Fruit fly (Drosophila melanogaster) whole organism, embryonic: ENCODE results near the gene usp.

Experiments used
- Blimp-1 ChIP-seq: fragments of 200-800 bp; sonication (Bioruptor generic); optimal IDR thresholded peaks from 3 replicates; lab custom pipeline; 2018; ENCODE audit warnings: missing biosample characterization, missing genetic modification characterization, mild to moderate bottlenecking, moderate library complexity, missing genetic modification reagents
- CG10543 ChIP-seq: fragments of 200-800 bp; sonication (Bioruptor generic); optimal IDR thresholded peaks from 3 replicates; lab custom pipeline; 2017; ENCODE audit warnings: missing biosample characterization, mild to moderate bottlenecking, missing genetic modification characterization, moderate library complexity
- CG12104 ChIP-seq: fragments of 200-800 bp; sonication (Bioruptor generic); optimal IDR thresholded peaks from 3 replicates; lab custom pipeline; 2016; ENCODE audit warnings: missing biosample characterization, missing genetic modification characterization
- CG13624 ChIP-seq: fragments of 200-800 bp; sonication (Bioruptor generic); optimal IDR thresholded peaks from 2 replicates; lab custom pipeline; 2016; ENCODE audit warnings: missing biosample characterization, missing genetic modification characterization
- CG14965 ChIP-seq: fragments of 200-800 bp; sonication (Bioruptor generic); optimal IDR thresholded peaks from 2 replicates; lab custom pipeline; 2016; ENCODE audit warnings: missing biosample characterization, missing genetic modification characterization, borderline replicate concordance
- CG16863 ChIP-seq: fragments of 200-800 bp; sonication (Bioruptor generic); optimal IDR thresholded peaks from 3 replicates; lab custom pipeline; 2016; ENCODE audit warnings: missing biosample characterization, missing genetic modification characterization
- CG17612 ChIP-seq: fragments of 200-800 bp; sonication (Bioruptor generic); IDR thresholded peaks from 2 replicates; pipeline ENCODE4 v1.3.6; 2022; ENCODE audit warnings: missing biosample characterization, missing genetic modification characterization
- CG2202 ChIP-seq: fragments of 200-800 bp; sonication (Bioruptor generic); optimal IDR thresholded peaks from 2 replicates; lab custom pipeline; 2018; ENCODE audit warnings: missing biosample characterization, mild to moderate bottlenecking, missing genetic modification characterization
- CG31224 ChIP-seq: fragments of 200-800 bp; sonication (Bioruptor generic); IDR thresholded peaks from 2 replicates; pipeline ENCODE4 v1.3.6; 2022; ENCODE audit warnings: missing biosample characterization, missing genetic modification characterization
- CG31441 ChIP-seq: fragments of 200-800 bp; sonication (Bioruptor generic); IDR thresholded peaks from 2 replicates; pipeline ENCODE4 v1.3.6; 2022; ENCODE audit warnings: missing biosample characterization, missing genetic modification characterization
- CG32772 ChIP-seq: fragments of 200-800 bp; sonication (Bioruptor generic); IDR thresholded peaks from 2 replicates; pipeline ENCODE4 v1.3.6; 2022; ENCODE audit warnings: missing biosample characterization, missing genetic modification characterization
- CG34376 ChIP-seq: fragments of 200-800 bp; sonication (Bioruptor generic); optimal IDR thresholded peaks from 2 replicates; lab custom pipeline; 2018; ENCODE audit warnings: missing biosample characterization, mild to moderate bottlenecking, missing genetic modification characterization
- CG4730 ChIP-seq: fragments of 200-800 bp; sonication (Bioruptor generic); IDR thresholded peaks from 2 replicates; pipeline ENCODE4 v1.3.6; 2022; ENCODE audit warnings: missing biosample characterization, missing genetic modification characterization
- CG6272 ChIP-seq: fragments of 200-800 bp; sonication (Bioruptor generic); IDR thresholded peaks from 2 replicates; pipeline ENCODE4 v1.3.6; 2022; ENCODE audit warnings: missing biosample characterization, missing genetic modification characterization
- CG7372 ChIP-seq: fragments of 200-800 bp; sonication (Bioruptor generic); IDR thresholded peaks from 2 replicates; pipeline ENCODE4 v1.3.6; 2022; ENCODE audit warnings: missing biosample characterization, missing genetic modification characterization
- CG8478 ChIP-seq: fragments of >200 bp; optimal IDR thresholded peaks from 2 replicates; lab custom pipeline; 2018
- CG9727 ChIP-seq: fragments of 200-800 bp; sonication (Bioruptor generic); optimal IDR thresholded peaks from 3 replicates; lab custom pipeline; 2017; ENCODE audit warnings: missing biosample characterization, mild to moderate bottlenecking, missing genetic modification characterization
- D19A ChIP-seq: fragments of 200-800 bp; optimal IDR thresholded peaks from 3 replicates; lab custom pipeline; 2019; ENCODE audit warnings: missing biosample characterization, mild to moderate bottlenecking, missing genetic modification characterization, moderate library complexity
- Dbx ChIP-seq: fragments of 200-800 bp; sonication (Bioruptor generic); IDR thresholded peaks from 3 replicates; pipeline ENCODE4 v1.3.6; 2022; ENCODE audit warnings: missing biosample characterization, missing genetic modification characterization
- Ets65A ChIP-seq: fragments of 200-800 bp; sonication (Bioruptor generic); peaks from one replicate; lab custom pipeline; 2016; ENCODE audit warnings: missing biosample characterization, missing genetic modification characterization
- Fer3 ChIP-seq: fragments of 200-800 bp; sonication (Bioruptor generic); optimal IDR thresholded peaks from 2 replicates; lab custom pipeline; 2018; ENCODE audit warnings: missing biosample characterization, mild to moderate bottlenecking, missing genetic modification characterization, moderate library complexity
- Lim3 ChIP-seq: fragments of 200-800 bp; sonication (Bioruptor generic); IDR thresholded peaks from 2 replicates; pipeline ENCODE4 v1.3.6; 2022; ENCODE audit warnings: missing biosample characterization, missing genetic modification characterization
- NfI ChIP-seq: fragments of 200-800 bp; sonication (Bioruptor generic); optimal IDR thresholded peaks from 3 replicates; lab custom pipeline; 2018; ENCODE audit warnings: missing biosample characterization, mild to moderate bottlenecking, missing genetic modification characterization, moderate library complexity
- Opbp ChIP-seq: fragments of 200-800 bp; sonication (Bioruptor generic); IDR thresholded peaks from 3 replicates; pipeline ENCODE4 v1.3.6; 2022; ENCODE audit warnings: missing biosample characterization, missing genetic modification characterization; ENCODE audit not compliant: partially characterized antibody
- PHDP ChIP-seq: fragments of 200-800 bp; sonication (Bioruptor generic); optimal IDR thresholded peaks from 3 replicates; lab custom pipeline; 2018; ENCODE audit warnings: missing biosample characterization, mild to moderate bottlenecking, missing genetic modification characterization, moderate library complexity
- Trl ChIP-seq, 3 experiments: fragments of >200 bp in 2 of 3; fragments of 200-800 bp in 1 of 3; sonication (Bioruptor generic) in 1 of 3; optimal IDR thresholded peaks; 2 replicates in 1 of 3; 3 replicates in 2 of 3; lab custom pipeline; 2016 to 2017; ENCODE audit warnings: missing biosample characterization in 1 of 3, missing genetic modification characterization in 1 of 3
- ase ChIP-seq: fragments of 200-800 bp; sonication (Bioruptor generic); IDR thresholded peaks from 3 replicates; pipeline ENCODE4 v1.3.6; 2022; ENCODE audit warnings: missing biosample characterization, missing genetic modification characterization
- bbx ChIP-seq: fragments of 200-800 bp; sonication (Bioruptor generic); IDR thresholded peaks from 2 replicates; pipeline ENCODE4 v1.3.6; 2022; ENCODE audit warnings: missing biosample characterization, missing genetic modification characterization; ENCODE audit not compliant: partially characterized antibody
- cas ChIP-seq: fragments of 200-800 bp; sonication (Bioruptor generic); IDR thresholded peaks from 2 replicates; pipeline ENCODE4 v1.3.6; 2022; ENCODE audit warnings: missing biosample characterization, missing genetic modification characterization
- chm ChIP-seq: fragments of 200-800 bp; sonication (Bioruptor generic); IDR thresholded peaks from 2 replicates; pipeline ENCODE4 v1.3.6; 2022; ENCODE audit warnings: missing biosample characterization, missing genetic modification characterization
- ci ChIP-seq: fragments of 200-800 bp; sonication (Bioruptor generic); IDR thresholded peaks from 3 replicates; pipeline ENCODE4 v1.3.6; 2022; ENCODE audit warnings: missing biosample characterization, missing genetic modification characterization
- cwo ChIP-seq: fragments of 200-800 bp; sonication (Bioruptor generic); optimal IDR thresholded peaks from 3 replicates; lab custom pipeline; 2017; ENCODE audit warnings: missing biosample characterization, missing genetic modification characterization, mild to moderate bottlenecking, moderate library complexity, missing genetic modification reagents
- gt ChIP-seq: fragments of 200-800 bp; sonication (Bioruptor generic); IDR thresholded peaks from 2 replicates; pipeline ENCODE4 v1.3.6; 2022; ENCODE audit warnings: missing biosample characterization, missing genetic modification characterization
- hbn ChIP-seq: fragments of 200-800 bp; sonication (Bioruptor generic); IDR thresholded peaks from 2 replicates; pipeline ENCODE4 v1.3.6; 2022; ENCODE audit warnings: missing biosample characterization, missing genetic modification characterization; ENCODE audit not compliant: partially characterized antibody
- inv ChIP-seq: fragments of 200-800 bp; sonication (Bioruptor generic); IDR thresholded peaks from 2 replicates; pipeline ENCODE4 v1.3.6; 2022; ENCODE audit warnings: missing biosample characterization, missing genetic modification characterization; ENCODE audit not compliant: partially characterized antibody
- kni ChIP-seq: fragments of 200-800 bp; sonication (Bioruptor generic); optimal IDR thresholded peaks from 3 replicates; lab custom pipeline; 2017; ENCODE audit warnings: mild to moderate bottlenecking, missing biosample characterization, missing genetic modification reagents, missing genetic modification characterization
- knrl ChIP-seq: fragments of 200-800 bp; sonication (Bioruptor generic); IDR thresholded peaks from 3 replicates; pipeline ENCODE4 v1.3.6; 2022; ENCODE audit warnings: missing biosample characterization, missing genetic modification characterization; ENCODE audit not compliant: partially characterized antibody
- lmd ChIP-seq: fragments of 200-800 bp; sonication (Bioruptor generic); IDR thresholded peaks from 2 replicates; pipeline ENCODE4 v1.3.6; 2022; ENCODE audit warnings: missing biosample characterization, missing genetic modification characterization
- mirr ChIP-seq: fragments of 200-800 bp; sonication (Bioruptor generic); optimal IDR thresholded peaks from 3 replicates; lab custom pipeline; 2018; ENCODE audit warnings: missing biosample characterization, mild to moderate bottlenecking, missing genetic modification characterization
- pan ChIP-seq, 4 experiments: fragments of >200 bp in 3 of 4; fragments of 200-800 bp in 1 of 4; sonication (Bioruptor generic) in 1 of 4; optimal IDR thresholded peaks in 3 of 4; IDR thresholded peaks in 1 of 4; 2 replicates each; pipeline versions ENCODE4 v1.3.6 to Lab custom; 2017 to 2022; ENCODE audit warnings: missing biosample characterization in 2 of 4, missing genetic modification characterization in 2 of 4, mixed read lengths in 1 of 4
- pros ChIP-seq: fragments of 200-800 bp; sonication (Bioruptor generic); optimal IDR thresholded peaks from 3 replicates; lab custom pipeline; 2019; ENCODE audit warnings: missing biosample characterization, mild to moderate bottlenecking, missing genetic modification characterization, moderate library complexity
- ranshi ChIP-seq: fragments of 200-800 bp; sonication (Bioruptor generic); IDR thresholded peaks from 2 replicates; pipeline ENCODE4 v1.3.6; 2022; ENCODE audit warnings: missing biosample characterization, missing genetic modification characterization
- scrt ChIP-seq: fragments of 200-800 bp; sonication (Bioruptor generic); optimal IDR thresholded peaks from 2 replicates; lab custom pipeline; 2018; ENCODE audit warnings: missing biosample characterization, mild to moderate bottlenecking, missing genetic modification characterization, moderate library complexity
- sens ChIP-seq: fragments of 200-800 bp; sonication (Bioruptor generic); peaks from one replicate; lab custom pipeline; 2016; ENCODE audit warnings: missing biosample characterization, missing genetic modification characterization
- slp2 ChIP-seq: fragments of 200-800 bp; sonication (Bioruptor generic); optimal IDR thresholded peaks from 2 replicates; lab custom pipeline; 2016; ENCODE audit warnings: missing biosample characterization, missing genetic modification characterization
- sob ChIP-seq: fragments of 200-800 bp; sonication (Bioruptor generic); IDR thresholded peaks from 2 replicates; pipeline ENCODE4 v1.3.6; 2022; ENCODE audit warnings: missing biosample characterization, missing genetic modification characterization
- stwl ChIP-seq: fragments of 200-800 bp; sonication (Bioruptor generic); optimal IDR thresholded peaks from 3 replicates; lab custom pipeline; 2018; ENCODE audit warnings: missing biosample characterization, mild to moderate bottlenecking, missing genetic modification characterization, moderate library complexity
- sug ChIP-seq: fragments of 200-800 bp; optimal IDR thresholded peaks from 2 replicates; lab custom pipeline; 2019; ENCODE audit warnings: missing biosample characterization, mild to moderate bottlenecking, missing genetic modification characterization, moderate library complexity
- tup ChIP-seq: fragments of 200-800 bp; sonication (Bioruptor generic); optimal IDR thresholded peaks from 2 replicates; lab custom pipeline; 2016; ENCODE audit warnings: missing biosample characterization, mild to moderate bottlenecking, missing genetic modification characterization, moderate library complexity
- yki ChIP-seq: fragments of >200 bp; optimal IDR thresholded peaks from 3 replicates; lab custom pipeline; 2018
- zen2 ChIP-seq: fragments of 200-800 bp; sonication (Bioruptor generic); IDR thresholded peaks from 3 replicates; pipeline ENCODE4 v1.3.6; 2022; ENCODE audit warnings: missing biosample characterization, missing genetic modification characterization; ENCODE audit not compliant: partially characterized antibody

Gene usp

dm6 chrX:1995653-1996052 is 46.5 kb downstream of the usp start (continued):
- peak; percentile 71 for TF ChIP-seq sug (tag; lab: Kevin White, UChicago)
- no peak for TF ChIP-seq gt (GFP tag; lab: Robert Waterston, UW)
- no peak for TF ChIP-seq CG31224
- TF ChIP-seq ranshi (GFP tag; lab: Robert Waterston, UW), result no peak
- TF ChIP-seq tup, result no peak
- TF ChIP-seq hbn, result no peak
- TF ChIP-seq CG13624, result no peak
- no peak for TF ChIP-seq CG32772 (GFP tag; lab: Robert Waterston, UW)
- TF ChIP-seq NfI (GFP tag; lab: Kevin White, UChicago), result no peak
- TF ChIP-seq D19A (tag; lab: Kevin White, UChicago), result no peak
- no peak for TF ChIP-seq CG31441 (GFP tag; lab: Robert Waterston, UW)
- TF ChIP-seq inv (GFP tag; lab: Robert Waterston, UW), result no peak
- no peak for TF ChIP-seq cas
- no peak for TF ChIP-seq ase (GFP tag; lab: Robert Waterston, UW)
- peak; percentile 29 for TF ChIP-seq pros (GFP tag; lab: Kevin White, UChicago)
- TF ChIP-seq Ets65A (GFP tag; lab: Kevin White, UChicago), result peak; percentile 10
- no peak for TF ChIP-seq Fer3 (tag; lab: Kevin White, UChicago)
- no peak for TF ChIP-seq lmd (GFP tag; lab: Robert Waterston, UW)
- TF ChIP-seq stwl (tag; lab: Kevin White, UChicago), result no peak
- 0 out of 3 replicates have a peak, but pooled peaks have one; percentile 31 for TF ChIP-seq ci (GFP tag; lab: Robert Waterston, UW)
- no peak for TF ChIP-seq CG14965
- no peak for TF ChIP-seq knrl (GFP tag; lab: Robert Waterston, UW)
- TF ChIP-seq CG10543 (GFP tag; lab: Kevin White, UChicago), result peak; percentile 74
- TF ChIP-seq kni (GFP tag; lab: Kevin White, UChicago), result peak; percentile 91
- TF ChIP-seq sens (GFP tag; lab: Kevin White, UChicago), result peak; percentile 67
- TF ChIP-seq CG12104 (GFP tag; lab: Kevin White, UChicago), result no peak
- TF ChIP-seq yki, result no peak
- no peak for TF ChIP-seq CG6272 (GFP tag; lab: Robert Waterston, UW)
- no peak for TF ChIP-seq Opbp (GFP tag; lab: Robert Waterston, UW)
- TF ChIP-seq cwo (GFP tag; lab: Kevin White, UChicago), result peak; percentile 48
- no peak for TF ChIP-seq CG7372 (GFP tag; lab: Robert Waterston, UW)
- no peak for TF ChIP-seq Lim3 (GFP tag; lab: Robert Waterston, UW)
- no peak for TF ChIP-seq CG17612 (GFP tag; lab: Robert Waterston, UW)
- no peak for TF ChIP-seq PHDP (tag; lab: Kevin White, UChicago)
- TF ChIP-seq CG16863 (GFP tag; lab: Kevin White, UChicago), result no peak
- 0 out of 3 replicates have a peak, but pooled peaks have one; percentile 40 for TF ChIP-seq Dbx
- TF ChIP-seq CG34376 (GFP tag; lab: Kevin White, UChicago), result peak; percentile 50
- peak; percentile 31 for TF ChIP-seq mirr (GFP tag; lab: Kevin White, UChicago)
- peak; percentile 23 to 69 for TF ChIP-seq Trl (optimal IDR thresholded peaks at IDR 0.05; lab: Kevin White, UChicago)
- no peak for TF ChIP-seq Trl (GFP tag; optimal IDR thresholded peaks at IDR 0.05; lab: Kevin White, UChicago)
- TF ChIP-seq zen2, result 0 out of 3 replicates have a peak, but pooled peaks have one; percentile 37
- TF ChIP-seq Blimp-1 (GFP tag; lab: Kevin White, UChicago), result peak; percentile 90
- no peak for TF ChIP-seq scrt
- TF ChIP-seq slp2 (GFP tag; lab: Kevin White, UChicago), result no peak
- TF ChIP-seq sob, result no peak
- TF ChIP-seq CG4730 (GFP tag; lab: Robert Waterston, UW), result no peak
- TF ChIP-seq bbx (GFP tag; lab: Robert Waterston, UW), result peak; percentile 23; the same call in 1 of the 2 replicates
- TF ChIP-seq pan (optimal IDR thresholded peaks at IDR 0.05; lab: Kevin White, UChicago), result no peak
- no peak for TF ChIP-seq pan (GFP tag; optimal IDR thresholded peaks at IDR 0.05 in 1 of 2, IDR thresholded peaks at IDR 0.05 in 1 of 2)
- TF ChIP-seq CG9727 (GFP tag; lab: Kevin White, UChicago), result no peak
- peak; percentile 61 for TF ChIP-seq CG8478
- no peak for TF ChIP-seq CG2202
- peak; percentile 3; the same call in 1 of the 2 replicates for TF ChIP-seq chm (GFP tag; lab: Robert Waterston, UW)
